Fruit fly (Drosophila melanogaster) S2 (cell line): ENCODE measurements around the gene GAPcenA.

Experiments used
- CG8478 ChIP-seq: fragments of >200 bp; optimal IDR thresholded peaks from 2 replicates; lab custom pipeline; 2018
- CTCF ChIP-seq, 2 experiments: fragments of >200 bp; optimal IDR thresholded peaks; 2 replicates each; lab custom pipeline; 2018

GAPcenA gene

DNA sequence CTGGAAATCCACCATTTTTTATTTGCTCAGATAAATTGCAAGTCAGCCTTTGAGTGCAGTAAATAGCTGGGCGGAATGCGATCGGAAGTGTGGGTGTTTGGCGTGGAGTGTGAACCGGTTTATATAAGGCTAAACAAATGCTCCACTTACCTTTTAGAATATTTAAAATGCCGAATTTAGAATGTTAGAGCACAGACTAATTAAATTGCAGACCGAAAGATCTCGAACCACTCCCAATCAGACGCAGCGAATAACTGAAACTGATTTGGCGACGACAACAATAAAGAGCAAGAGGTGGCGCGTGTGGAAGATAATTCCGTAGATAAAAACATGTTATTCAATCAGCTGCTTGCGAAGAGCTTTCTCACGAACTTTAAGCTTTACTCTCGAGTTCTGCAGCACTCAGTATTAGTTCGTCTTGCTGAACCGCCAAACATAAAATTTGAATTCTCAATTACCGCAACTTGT is 14.3 kb downstream of the GAPcenA start, which contains the start of gene Idh:
Idh (minus strand) TSS at position 264 of the 468 bp plus-strand sequence.
- TF ChIP-seq CG8478 (lab: Kevin White, UChicago) = no peak
- TF ChIP-seq CTCF (optimal IDR thresholded peaks at IDR 0.05; lab: Kevin White, UChicago) = no peak

DNA sequence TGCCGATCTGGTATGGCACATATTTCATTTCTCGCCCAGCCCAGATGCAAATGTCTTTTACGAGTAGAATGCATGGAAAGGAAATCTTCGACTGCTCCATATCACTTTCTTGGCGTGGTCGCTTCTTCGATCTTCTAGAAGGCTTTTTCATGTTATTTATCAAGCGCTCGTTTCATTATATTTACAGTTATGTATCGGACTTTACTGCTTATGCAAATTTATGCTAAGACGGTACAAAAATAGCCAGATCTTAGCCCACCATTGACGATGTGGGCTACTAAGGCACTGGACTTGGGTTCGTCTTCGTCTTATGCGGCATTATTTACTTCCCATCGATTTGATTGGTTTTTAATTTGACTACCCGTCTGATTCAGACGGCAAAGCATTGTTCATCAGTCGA is 16.9 kb downstream of the GAPcenA start:
- TF ChIP-seq CTCF (optimal IDR thresholded peaks at IDR 0.05; lab: Kevin White, UChicago) (no peak), CG8478 (lab: Kevin White, UChicago) (no peak)

DNA sequence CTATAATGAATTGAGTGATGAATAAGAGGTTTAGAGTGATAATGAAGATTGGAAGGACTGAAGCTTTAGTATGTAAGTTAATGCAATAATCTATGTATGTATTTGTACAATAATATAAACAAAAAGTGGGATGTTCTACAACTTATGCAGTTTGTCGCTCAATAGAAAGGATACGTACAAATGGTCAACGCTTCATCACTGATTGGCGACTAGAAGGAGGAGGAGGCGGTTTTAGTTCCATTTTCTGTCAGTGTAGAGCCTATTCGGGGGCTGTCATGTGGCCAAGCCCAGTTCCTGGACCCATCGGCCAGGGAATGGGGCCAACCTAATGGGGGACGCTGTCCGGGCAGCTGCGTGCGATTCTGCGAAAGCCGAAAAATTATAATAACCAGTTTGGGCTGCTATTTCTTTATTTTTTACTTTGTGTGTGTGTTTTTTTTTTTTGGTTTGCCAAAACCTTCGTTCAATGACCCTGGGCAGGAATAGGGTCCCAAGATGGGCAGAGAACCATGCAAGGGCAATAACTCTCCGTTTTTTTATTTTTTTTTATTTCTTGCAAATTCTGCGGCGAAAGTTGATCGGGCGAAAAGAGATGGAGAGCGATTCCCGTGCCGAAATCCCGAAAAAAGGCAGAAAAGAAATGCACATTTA is 22.5 kb downstream of the GAPcenA start:
- TF ChIP-seq CG8478 (lab: Kevin White, UChicago) = no peak

DNA sequence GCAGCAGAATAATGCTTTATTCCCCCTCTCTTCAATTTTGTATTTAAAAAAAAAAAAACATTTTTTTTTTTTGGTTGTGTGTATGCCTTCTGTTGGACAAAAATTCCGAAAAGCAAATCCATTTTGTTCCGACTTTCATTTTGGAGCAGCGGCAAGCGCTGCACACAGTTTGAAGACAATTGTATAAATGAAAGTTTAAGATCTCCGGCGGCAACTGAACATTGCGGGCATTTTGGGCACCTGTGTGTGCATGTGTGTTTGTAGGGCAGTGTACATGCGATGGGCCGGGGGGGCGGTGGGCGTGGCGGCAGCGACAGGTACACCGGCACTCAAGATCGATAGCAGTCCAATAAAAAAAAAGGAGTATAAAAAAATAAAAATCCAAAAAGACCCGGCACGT is 23.1 kb downstream of the GAPcenA start:
- TF ChIP-seq CTCF (optimal IDR thresholded peaks at IDR 0.05; lab: Kevin White, UChicago) (no peak), CG8478 (lab: Kevin White, UChicago) (no peak)

DNA sequence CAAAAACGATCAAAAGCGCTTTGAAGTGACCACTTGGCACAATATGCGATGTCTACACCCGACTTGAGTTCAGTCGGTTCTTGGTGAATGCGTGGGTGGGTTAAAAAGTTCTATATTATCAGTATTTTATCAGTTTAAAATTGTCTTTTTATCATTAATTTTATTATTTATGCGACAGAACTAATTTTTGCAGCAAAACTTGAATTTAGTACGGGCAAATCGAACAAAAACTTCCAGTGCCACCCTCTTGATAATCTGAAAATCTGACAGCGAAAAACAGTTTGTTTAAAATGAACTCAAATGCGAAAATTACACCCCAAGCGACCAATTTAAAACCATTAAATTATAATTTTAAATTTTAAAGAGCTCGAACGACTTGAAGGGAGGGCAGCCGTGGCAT is 24.6 kb downstream of the GAPcenA start:
- TF ChIP-seq CTCF (optimal IDR thresholded peaks at IDR 0.05; lab: Kevin White, UChicago) (no peak), CG8478 (lab: Kevin White, UChicago) (no peak)

DNA sequence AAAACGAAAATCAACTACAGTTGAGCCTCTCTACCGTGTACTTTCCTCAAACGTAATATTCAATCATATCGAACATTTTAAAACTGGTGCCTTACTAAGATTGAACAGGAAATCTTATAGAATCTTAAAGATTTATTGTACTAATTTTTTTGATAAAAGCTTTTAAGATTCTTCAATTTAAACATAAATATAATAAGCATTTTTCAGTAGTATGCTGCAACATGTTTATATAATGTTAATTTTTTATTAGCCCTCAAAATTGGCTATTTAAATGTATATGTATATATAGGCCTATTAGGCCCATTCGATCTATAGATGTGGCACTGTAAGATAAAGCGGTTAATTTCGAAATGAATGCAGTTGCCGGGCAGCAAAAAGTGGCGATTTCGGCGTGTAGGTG is 25.2 kb downstream of the GAPcenA start:
- TF ChIP-seq CG8478 (lab: Kevin White, UChicago) (no peak), CTCF (optimal IDR thresholded peaks at IDR 0.05; lab: Kevin White, UChicago) (no peak)

DNA sequence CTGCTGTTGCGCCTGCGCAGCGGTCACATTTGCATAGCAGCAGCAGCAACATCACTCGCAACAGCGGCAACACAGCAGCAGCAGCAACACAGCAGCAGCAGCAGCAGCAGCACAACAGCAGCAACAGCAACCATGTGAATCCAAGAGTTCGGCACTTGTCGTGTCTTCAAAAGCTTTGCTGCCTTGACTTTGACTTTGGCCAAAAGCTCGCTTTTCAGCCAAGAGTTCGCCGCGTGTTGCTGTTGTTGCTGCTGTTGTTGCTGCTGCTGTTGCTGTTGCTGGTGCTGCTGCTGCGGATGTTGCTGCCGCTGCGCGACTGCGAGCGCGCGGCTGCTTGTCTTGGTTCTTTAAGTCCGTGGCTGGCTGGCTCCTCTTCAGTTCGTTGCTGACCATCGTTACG is 25.7 kb downstream of the GAPcenA start, which contains the start of gene ImpE1:
ImpE1 (plus strand) TSS at position 371 of the 400 bp plus-strand sequence.
- TF ChIP-seq CTCF (optimal IDR thresholded peaks at IDR 0.05; lab: Kevin White, UChicago) = no peak
- no peak for TF ChIP-seq CG8478 (lab: Kevin White, UChicago)

DNA sequence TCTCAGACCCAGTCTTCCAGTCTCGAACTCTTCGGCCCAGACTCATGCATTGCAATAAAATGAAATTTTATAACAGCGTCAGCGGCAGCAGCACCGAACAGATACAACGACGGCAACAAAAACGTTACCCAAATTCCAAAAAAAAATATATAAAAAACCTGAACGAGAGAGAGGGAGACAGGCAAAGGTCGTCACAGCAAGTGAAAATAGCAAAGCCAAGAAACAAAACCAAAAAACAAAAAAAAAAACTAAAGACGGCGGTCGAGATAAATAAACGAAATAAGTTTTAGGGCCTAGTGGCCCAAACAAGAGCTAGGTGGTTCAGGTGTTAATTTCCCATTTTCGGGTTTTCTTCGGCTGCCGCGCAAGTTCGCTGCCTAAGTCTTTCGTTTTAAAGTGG is 27.7 kb downstream of the GAPcenA start:
- no peak for TF ChIP-seq CTCF (optimal IDR thresholded peaks at IDR 0.05; lab: Kevin White, UChicago)
- TF ChIP-seq CG8478 (lab: Kevin White, UChicago) = no peak

DNA sequence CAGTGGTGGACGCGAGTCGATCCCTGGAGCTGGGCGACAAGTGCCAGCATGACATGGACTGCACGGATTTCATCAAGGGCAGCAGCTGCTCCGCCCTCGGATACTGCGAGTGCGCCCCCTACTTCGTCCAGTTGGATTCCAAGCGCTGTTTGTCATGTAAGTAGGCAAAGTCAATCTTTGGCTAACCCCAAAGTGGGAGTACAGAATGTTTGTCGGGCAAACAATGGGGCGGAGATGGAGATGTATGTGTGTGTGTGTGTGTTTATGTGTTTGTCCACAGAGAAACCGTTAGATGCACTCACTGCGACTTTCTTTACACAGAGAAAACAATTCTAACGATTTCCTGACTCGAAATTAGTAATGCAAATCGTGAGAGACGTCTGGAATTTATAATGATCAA is 32.8 kb downstream of the GAPcenA start:
- TF ChIP-seq CTCF (optimal IDR thresholded peaks at IDR 0.05; lab: Kevin White, UChicago) = no peak

DNA sequence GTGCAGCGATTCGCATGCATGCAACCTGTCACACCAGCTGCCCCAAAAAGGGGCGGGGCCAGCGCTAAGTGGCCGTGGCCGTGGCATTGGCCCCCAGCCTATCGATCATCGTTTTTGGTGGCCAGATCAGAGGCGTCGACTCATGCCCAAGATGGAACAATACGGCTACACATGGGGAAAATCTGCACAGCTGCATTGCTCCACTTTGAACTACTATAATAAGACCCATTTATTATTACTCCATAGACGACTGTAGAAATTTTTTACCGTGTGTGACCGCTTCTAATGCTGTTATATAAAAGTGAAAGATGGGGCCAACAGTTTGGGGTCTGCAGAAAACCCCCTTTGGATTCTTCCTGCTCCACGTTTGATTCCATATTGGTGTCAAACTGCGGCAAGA is 37.6 kb downstream of the GAPcenA start:
- no peak for TF ChIP-seq CTCF (optimal IDR thresholded peaks at IDR 0.05; lab: Kevin White, UChicago)
- no peak for TF ChIP-seq CG8478 (lab: Kevin White, UChicago)

DNA sequence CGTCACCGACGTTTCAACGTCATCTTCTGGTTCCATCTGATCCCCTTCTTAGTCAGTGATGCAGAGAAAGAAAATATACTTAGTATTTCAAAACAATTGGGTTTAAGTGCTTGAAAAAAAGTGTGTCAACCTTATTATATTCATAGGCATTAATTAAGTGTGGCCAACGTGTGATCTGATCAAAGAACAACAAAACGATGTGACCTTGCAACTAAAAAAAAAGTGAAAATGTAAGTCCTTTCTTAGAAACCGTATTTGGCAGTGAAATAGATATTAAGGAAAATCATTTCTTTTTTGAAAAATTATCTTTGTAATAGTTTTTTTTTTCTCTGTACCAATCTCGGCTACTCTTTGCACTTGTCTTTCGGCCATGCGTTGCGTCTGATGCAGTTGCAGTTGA is 38.7 kb downstream of the GAPcenA start:
- TF ChIP-seq CTCF (optimal IDR thresholded peaks at IDR 0.05; lab: Kevin White, UChicago) (no peak), CG8478 (lab: Kevin White, UChicago) (no peak)

DNA sequence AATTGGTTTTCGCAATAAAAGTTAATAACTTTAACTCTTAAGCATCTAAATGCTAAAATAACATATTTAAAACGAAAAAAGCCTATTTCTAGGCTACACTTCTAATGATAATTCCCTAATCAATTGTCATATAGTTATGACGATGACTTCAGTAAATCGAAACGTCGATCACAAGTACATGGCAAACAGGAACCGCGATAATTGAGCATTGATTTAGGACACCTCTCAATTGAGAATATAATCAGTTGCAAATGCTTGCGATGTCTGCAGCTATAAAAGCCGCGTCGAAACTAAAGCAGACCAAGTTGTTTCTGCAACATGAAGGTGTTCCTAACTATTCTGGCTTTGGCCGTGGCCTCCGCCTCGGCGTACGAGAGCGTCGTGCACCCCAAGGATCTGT is 44.9 kb downstream of the GAPcenA start, which contains the start of gene Jon66Ci:
Jon66Ci (plus strand) TSS at position 301 of the 400 bp plus-strand sequence.
- TF ChIP-seq CG8478 (lab: Kevin White, UChicago) (no peak), CTCF (optimal IDR thresholded peaks at IDR 0.05; lab: Kevin White, UChicago) (no peak)

DNA sequence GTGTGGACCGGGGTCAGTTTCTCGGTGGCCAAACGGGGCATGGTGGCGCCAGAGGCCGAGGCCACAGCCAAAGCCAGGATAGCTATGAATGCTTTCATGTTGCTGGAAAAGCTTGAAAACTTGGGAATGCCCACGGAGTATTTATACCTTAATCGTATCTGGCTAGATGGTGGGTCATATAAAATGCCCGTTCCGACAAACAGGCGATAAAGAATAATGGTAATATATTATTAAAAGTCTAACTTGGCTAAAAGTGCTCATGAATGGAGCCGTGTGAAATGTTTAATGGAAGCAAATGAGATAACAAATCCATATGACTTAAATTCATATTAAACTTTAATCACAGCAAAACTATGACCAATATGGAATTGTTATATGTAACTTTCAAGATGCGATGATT is 47.2 kb downstream of the GAPcenA start, which contains the start of gene Jon66Cii:
Jon66Cii (minus strand) TSS at position 101 of the 400 bp plus-strand sequence.
- no peak for TF ChIP-seq CTCF (optimal IDR thresholded peaks at IDR 0.05; lab: Kevin White, UChicago)
- no peak for TF ChIP-seq CG8478 (lab: Kevin White, UChicago)

DNA sequence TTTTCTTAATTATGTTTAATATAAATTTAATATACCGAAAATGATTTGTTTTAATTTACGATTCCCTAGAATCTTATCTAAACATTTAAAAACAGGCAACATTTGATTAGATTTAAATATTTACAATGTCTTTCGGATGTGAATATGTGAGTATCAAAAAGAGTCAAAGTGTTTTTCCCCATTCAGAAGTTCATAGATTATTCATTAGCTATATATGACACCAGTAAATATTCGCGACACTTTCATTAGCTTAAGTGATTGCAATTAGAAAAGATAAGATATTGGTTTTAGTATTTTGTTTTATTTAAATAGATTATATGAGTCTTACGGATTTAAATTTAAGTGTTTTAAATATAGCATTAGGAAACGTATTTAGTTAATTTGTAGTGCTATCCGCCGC is 47.8 kb downstream of the GAPcenA start:
- no peak for TF ChIP-seq CTCF (optimal IDR thresholded peaks at IDR 0.05; lab: Kevin White, UChicago)
- no peak for TF ChIP-seq CG8478 (lab: Kevin White, UChicago)

DNA sequence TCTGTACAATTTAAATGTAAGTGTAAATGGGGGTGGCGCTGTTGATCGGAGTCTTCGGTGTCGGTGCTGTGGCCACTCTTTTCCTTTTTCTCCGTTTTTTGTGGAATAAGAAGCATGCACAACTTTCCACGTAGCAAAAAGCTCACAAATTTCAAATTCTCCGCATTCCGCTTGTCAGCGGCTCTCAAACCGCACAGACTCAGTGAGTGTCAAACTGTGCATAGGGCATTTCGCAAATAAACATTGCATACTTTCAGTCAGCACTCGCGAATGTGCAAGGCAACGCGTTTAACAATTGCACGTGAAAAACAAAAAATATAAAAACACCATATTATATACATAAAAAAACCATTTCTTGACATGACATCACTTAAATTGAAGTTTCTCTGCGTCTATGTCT is 48.6 kb downstream of the GAPcenA start:
- no peak for TF ChIP-seq CG8478 (lab: Kevin White, UChicago)
- TF ChIP-seq CTCF (optimal IDR thresholded peaks at IDR 0.05; lab: Kevin White, UChicago) = peak in 1 of 2 experiments; percentile 64

DNA sequence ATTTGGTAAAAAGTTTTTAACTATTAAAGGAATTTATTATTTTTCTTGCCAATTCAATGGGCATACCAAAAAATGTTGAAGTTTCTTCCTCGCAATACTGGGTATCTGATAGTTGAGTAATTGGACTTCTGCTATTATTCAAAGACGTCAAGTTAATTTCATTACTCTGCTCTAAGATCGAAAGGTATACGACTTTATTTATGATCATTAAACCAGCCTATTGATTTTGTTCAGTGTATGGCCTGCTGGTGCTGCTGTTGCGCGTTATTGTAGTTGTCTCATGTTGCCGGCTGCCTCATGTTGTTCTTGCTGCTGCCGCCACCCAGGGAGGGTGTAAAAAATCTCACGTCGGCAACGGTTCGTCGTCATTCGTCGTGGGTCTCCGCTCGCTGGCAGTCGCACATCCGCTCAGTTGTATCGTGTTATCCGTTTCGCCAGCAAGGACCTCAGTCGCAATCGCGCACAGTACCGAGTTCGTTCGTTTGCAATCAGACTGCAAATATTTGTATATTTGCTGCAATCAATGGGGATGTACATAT is 49.3 kb downstream of the GAPcenA start, which contains the start of gene CG7120:
CG7120 (plus strand) TSS at position 371 of the 539 bp plus-strand sequence.
- TF ChIP-seq CTCF (optimal IDR thresholded peaks at IDR 0.05; lab: Kevin White, UChicago) (no peak), CG8478 (lab: Kevin White, UChicago) (no peak)
